Fruit fly (Drosophila melanogaster): ENCODE measurements around the gene Tbc1d15-17.

Tbc1d15-17 gene

dm6 chr2L:181020-181419, 26.0 kb upstream of the Tbc1d15-17 start:
- no peak for TF ChIP-seq noc (tag; optimal IDR thresholded peaks at IDR 0.05)

- TF ChIP-seq noc (tag; optimal IDR thresholded peaks at IDR 0.05), result no peak
Measured at dm6 chr2L:182360-183144, 24.4 kb upstream of the Tbc1d15-17 start.

dm6 chr2L:195668-196067, 11.3 kb upstream of the Tbc1d15-17 start:
- TF ChIP-seq noc (tag; optimal IDR thresholded peaks at IDR 0.05), result no peak

- no peak for TF ChIP-seq noc (tag; optimal IDR thresholded peaks at IDR 0.05)
Measured at dm6 chr2L:203529-204127, 3.4 kb upstream of the Tbc1d15-17 start, which contains the start of gene mRpL10. Gene mRpL10 (plus strand): TSS chr2L:203779.

dm6 chr2L:204557-204956, 2.4 kb upstream of the Tbc1d15-17 start:
- no peak for TF ChIP-seq noc (tag; optimal IDR thresholded peaks at IDR 0.05)

- TF ChIP-seq noc (tag; optimal IDR thresholded peaks at IDR 0.05), result no peak
Measured at dm6 chr2L:206556-206955, 423 bp upstream of the Tbc1d15-17 start.

- TF ChIP-seq noc (tag; optimal IDR thresholded peaks at IDR 0.05), result no peak
Measured at dm6 chr2L:219441-220033, 12.6 kb downstream of the Tbc1d15-17 start.

- no peak for TF ChIP-seq noc (tag; optimal IDR thresholded peaks at IDR 0.05)
Measured at dm6 chr2L:220509-220908, 13.5 kb downstream of the Tbc1d15-17 start.

- no peak for TF ChIP-seq noc (tag; optimal IDR thresholded peaks at IDR 0.05)
Measured at dm6 chr2L:221152-221551, 14.2 kb downstream of the Tbc1d15-17 start.

- no peak for TF ChIP-seq noc (tag; optimal IDR thresholded peaks at IDR 0.05)
Measured at dm6 chr2L:221939-222489, 15.0 kb downstream of the Tbc1d15-17 start.

- no peak for TF ChIP-seq noc (tag; optimal IDR thresholded peaks at IDR 0.05)
Measured at dm6 chr2L:222867-223266, 15.9 kb downstream of the Tbc1d15-17 start.

dm6 chr2L:223351-223750, 16.4 kb downstream of the Tbc1d15-17 start:
- TF ChIP-seq noc (tag; optimal IDR thresholded peaks at IDR 0.05), result peak; percentile 38

- TF ChIP-seq noc (tag; optimal IDR thresholded peaks at IDR 0.05), result no peak
Measured at dm6 chr2L:223867-224598, 17.1 kb downstream of the Tbc1d15-17 start.

dm6 chr2L:224599-225385, 17.8 kb downstream of the Tbc1d15-17 start:
- TF ChIP-seq noc (tag; optimal IDR thresholded peaks at IDR 0.05), result no peak

dm6 chr2L:225386-225682, 18.4 kb downstream of the Tbc1d15-17 start:
- TF ChIP-seq noc (tag; optimal IDR thresholded peaks at IDR 0.05), result no peak
